Worm (Caenorhabditis elegans) whole organism, L4 larva: ENCODE data around the gene F21C10.7.

Experiments used
- D1046.2 ChIP-seq: fragments of 200-800 bp; sonication (Bioruptor generic); IDR thresholded peaks from 2 replicates; pipeline ENCODE4 v1.3.6; 2022; ENCODE audit warnings: missing genetic modification characterization, missing compliant biosample characterization
- ceh-32 ChIP-seq: sonication (generic microtip); optimal IDR thresholded peaks from 2 replicates; lab custom pipeline; 2016; ENCODE audit warnings: mild to moderate bottlenecking, missing genetic modification characterization, missing compliant biosample characterization; ENCODE audit not compliant: poor library complexity
- ceh-44 ChIP-seq: fragments of 200-800 bp; sonication (Bioruptor generic); IDR thresholded peaks from 2 replicates; pipeline ENCODE4 v1.3.6; 2022; ENCODE audit warnings: missing genetic modification reagents, missing genetic modification characterization, missing compliant biosample characterization
- egl-27 ChIP-seq: sonication (generic microtip); optimal IDR thresholded peaks from 3 replicates; lab custom pipeline; 2017; ENCODE audit warnings: missing biosample characterization, missing genetic modification reagents, missing genetic modification characterization
- jun-1 ChIP-seq: fragments of 150-350 bp; optimal IDR thresholded peaks from 2 replicates; lab custom pipeline; 2014; ENCODE audit warnings: missing biosample characterization, missing genetic modification reagents, missing genetic modification characterization
- mdl-1 ChIP-seq, 2 experiments: fragments of 150-350 bp in 1 of 2; sonication (generic microtip) in 1 of 2; optimal IDR thresholded peaks; 2 replicates each; lab custom pipeline; 2014 to 2017; ENCODE audit warnings: missing biosample characterization in 2 of 2, missing genetic modification characterization in 2 of 2
- mep-1 ChIP-seq: fragments of 150-350 bp; sonication (generic microtip); optimal IDR thresholded peaks from 3 replicates; lab custom pipeline; 2014; ENCODE audit warnings: missing biosample characterization, missing genetic modification characterization
- nhr-10 ChIP-seq: fragments of 150-350 bp; optimal IDR thresholded peaks from 2 replicates; lab custom pipeline; 2014; ENCODE audit warnings: missing biosample characterization, missing genetic modification characterization
- nhr-111 ChIP-seq: fragments of 200-800 bp; sonication (Bioruptor generic); optimal IDR thresholded peaks from 2 replicates; lab custom pipeline; 2018; ENCODE audit warnings: mild to moderate bottlenecking, missing genetic modification characterization, missing compliant biosample characterization
- nhr-237 ChIP-seq: sonication (generic microtip); optimal IDR thresholded peaks from 2 replicates; lab custom pipeline; 2017; ENCODE audit warnings: missing biosample characterization, missing genetic modification characterization
- nhr-77 ChIP-seq: fragments of 150-350 bp; optimal IDR thresholded peaks from 2 replicates; lab custom pipeline; 2014; ENCODE audit warnings: missing biosample characterization, missing genetic modification characterization
- pha-4 ChIP-seq, 2 experiments: fragments of 150-350 bp in 1 of 2; fragments of 200-800 bp in 1 of 2; sonication (Bioruptor generic) in 1 of 2; IDR thresholded peaks in 1 of 2; optimal IDR thresholded peaks in 1 of 2; 2 replicates each; pipeline versions ENCODE4 v1.3.6 to Lab custom; 2014 to 2022; ENCODE audit warnings: missing genetic modification characterization in 2 of 2, missing genetic modification reagents in 2 of 2, missing biosample characterization in 1 of 2, missing compliant biosample characterization in 1 of 2
- ztf-11 ChIP-seq: fragments of 150-350 bp; optimal IDR thresholded peaks from 2 replicates; lab custom pipeline; 2014; ENCODE audit warnings: missing biosample characterization, missing genetic modification characterization

ce11 chrV:9143896-9144295 lies 31.3 kb downstream of the F21C10.7 start:
- no peak for TF ChIP-seq mep-1 (tag; lab: Kevin White, UChicago)
- TF ChIP-seq egl-27 (tag; lab: Kevin White, UChicago) = no peak
- TF ChIP-seq jun-1 (tag; lab: Kevin White, UChicago) = no peak
- no peak for TF ChIP-seq ceh-44 (GFP tag; lab: Robert Waterston, UW)
- TF ChIP-seq nhr-111 (GFP tag; lab: Kevin White, UChicago) = no peak
- no peak for TF ChIP-seq ceh-32 (tag; lab: Kevin White, UChicago)
- TF ChIP-seq mdl-1 (tag; optimal IDR thresholded peaks at IDR 0.05; lab: Kevin White, UChicago) = no peak
- no peak for TF ChIP-seq D1046.2 (GFP tag; lab: Robert Waterston, UW)
- no peak for TF ChIP-seq nhr-10 (tag; lab: Kevin White, UChicago)
- TF ChIP-seq pha-4 (GFP tag; IDR thresholded peaks at IDR 0.05; lab: Robert Waterston, UW) = no peak
- no peak for TF ChIP-seq pha-4 (tag; optimal IDR thresholded peaks at IDR 0.05; lab: Kevin White, UChicago)
- TF ChIP-seq nhr-77 = no peak
- no peak for TF ChIP-seq ztf-11 (tag; lab: Kevin White, UChicago)
- no peak for TF ChIP-seq nhr-237 (tag; lab: Kevin White, UChicago)
